Fruit fly (Drosophila melanogaster) whole organism, embryonic: ENCODE results near the gene CG31178.

Source experiments
- CG10321 ChIP-seq: fragments of 200-800 bp; sonication (Bioruptor generic); IDR thresholded peaks from 2 replicates; pipeline ENCODE4 v1.3.6; 2022; ENCODE audit warnings: missing biosample characterization, missing genetic modification characterization
- CG11247 ChIP-seq: fragments of 200-800 bp; sonication (Bioruptor generic); IDR thresholded peaks from 2 replicates; pipeline ENCODE4 v1.3.6; 2022; ENCODE audit warnings: missing biosample characterization, missing genetic modification characterization
- CG13624 ChIP-seq: fragments of 200-800 bp; sonication (Bioruptor generic); optimal IDR thresholded peaks from 2 replicates; lab custom pipeline; 2016; ENCODE audit warnings: missing biosample characterization, missing genetic modification characterization
- CG14667 ChIP-seq: fragments of 200-800 bp; sonication (Bioruptor generic); IDR thresholded peaks from 2 replicates; pipeline ENCODE4 v1.3.6; 2022; ENCODE audit warnings: missing biosample characterization, missing genetic modification characterization
- CG1603 ChIP-seq: fragments of 200-800 bp; sonication (Bioruptor generic); optimal IDR thresholded peaks from 2 replicates; lab custom pipeline; 2019; ENCODE audit warnings: missing biosample characterization, mild to moderate bottlenecking, missing genetic modification characterization, moderate library complexity
- CG17328 ChIP-seq: fragments of 200-800 bp; sonication (Bioruptor generic); IDR thresholded peaks from 2 replicates; pipeline ENCODE4 v1.3.6; 2022; ENCODE audit warnings: missing biosample characterization, missing genetic modification characterization
- CG18011 ChIP-seq: fragments of 200-800 bp; sonication (Bioruptor generic); optimal IDR thresholded peaks from 2 replicates; lab custom pipeline; 2017; ENCODE audit warnings: missing biosample characterization, missing genetic modification characterization, mild to moderate bottlenecking, moderate library complexity, missing genotype
- CG2712 ChIP-seq: fragments of 200-800 bp; optimal IDR thresholded peaks from 3 replicates; lab custom pipeline; 2019; ENCODE audit warnings: missing biosample characterization, mild to moderate bottlenecking, missing genetic modification characterization, moderate library complexity
- CG30020 ChIP-seq: fragments of 200-800 bp; optimal IDR thresholded peaks from 2 replicates; lab custom pipeline; 2019; ENCODE audit warnings: missing biosample characterization, mild to moderate bottlenecking, missing genetic modification characterization, moderate library complexity
- CG30431 ChIP-seq: fragments of 200-800 bp; sonication (Bioruptor generic); optimal IDR thresholded peaks from 2 replicates; lab custom pipeline; 2017; ENCODE audit warnings: missing biosample characterization, missing genetic modification characterization
- CG31365 ChIP-seq: fragments of 200-800 bp; sonication (Bioruptor generic); optimal IDR thresholded peaks from 2 replicates; lab custom pipeline; 2018; ENCODE audit warnings: missing biosample characterization, mild to moderate bottlenecking, missing genetic modification characterization
- CG3726 ChIP-seq: fragments of 200-800 bp; sonication (Bioruptor generic); IDR thresholded peaks from 3 replicates; pipeline ENCODE4, ENCODE4 v1.3.6; 2022; ENCODE audit warnings: missing biosample characterization, missing genetic modification characterization
- CG3847 ChIP-seq: fragments of 200-800 bp; sonication (Bioruptor generic); IDR thresholded peaks from 2 replicates; pipeline ENCODE4 v1.3.6; 2022; ENCODE audit warnings: missing biosample characterization, missing genetic modification characterization
- CG5953 ChIP-seq: fragments of 200-800 bp; sonication (Bioruptor generic); IDR thresholded peaks from 2 replicates; pipeline ENCODE4 v1.3.6; 2022; ENCODE audit warnings: missing biosample characterization, missing genetic modification characterization
- CG6791 ChIP-seq: fragments of 200-800 bp; sonication (Bioruptor generic); IDR thresholded peaks from 3 replicates; pipeline ENCODE4 v1.3.6; 2022; ENCODE audit warnings: missing biosample characterization, missing genetic modification characterization; ENCODE audit not compliant: partially characterized antibody
- CG9727 ChIP-seq: fragments of 200-800 bp; sonication (Bioruptor generic); optimal IDR thresholded peaks from 3 replicates; lab custom pipeline; 2017; ENCODE audit warnings: missing biosample characterization, mild to moderate bottlenecking, missing genetic modification characterization
- CG9932 ChIP-seq: fragments of 200-800 bp; sonication (Bioruptor generic); IDR thresholded peaks from 2 replicates; pipeline ENCODE4 v1.3.6; 2022; ENCODE audit warnings: missing biosample characterization, missing genetic modification characterization
- Dp ChIP-seq: fragments of 200-800 bp; sonication (Bioruptor generic); optimal IDR thresholded peaks from 2 replicates; lab custom pipeline; 2018; ENCODE audit warnings: missing biosample characterization, mild to moderate bottlenecking, missing genetic modification characterization, moderate library complexity
- HHEX ChIP-seq: fragments of 200-800 bp; sonication (Bioruptor generic); optimal IDR thresholded peaks from 3 replicates; lab custom pipeline; 2017; ENCODE audit warnings: missing biosample characterization, mild to moderate bottlenecking, missing genetic modification characterization, missing genetic modification reagents
- HLHmδ ChIP-seq: fragments of 200-800 bp; sonication (Bioruptor generic); optimal IDR thresholded peaks from 2 replicates; lab custom pipeline; 2018; ENCODE audit warnings: missing biosample characterization, mild to moderate bottlenecking, missing genetic modification characterization, moderate library complexity
- Hmx ChIP-seq: fragments of 200-800 bp; sonication (Bioruptor generic); optimal IDR thresholded peaks from 2 replicates; lab custom pipeline; 2016; ENCODE audit warnings: missing biosample characterization, missing genetic modification characterization
- Jarid2 ChIP-seq: fragments of 200-800 bp; sonication (Bioruptor generic); optimal IDR thresholded peaks from 3 replicates; lab custom pipeline; 2017; ENCODE audit warnings: mild to moderate bottlenecking, missing biosample characterization, missing genetic modification reagents, missing genetic modification characterization
- MTF-1 ChIP-seq: fragments of 200-800 bp; sonication (Bioruptor generic); optimal IDR thresholded peaks from 2 replicates; lab custom pipeline; 2018; ENCODE audit warnings: missing biosample characterization, mild to moderate bottlenecking, missing genetic modification characterization, borderline replicate concordance
- Mes4 ChIP-seq: fragments of 200-800 bp; sonication (Bioruptor generic); optimal IDR thresholded peaks from 2 replicates; lab custom pipeline; 2016; ENCODE audit warnings: missing biosample characterization, missing genetic modification characterization
- Mrtf ChIP-seq: fragments of 200-800 bp; sonication (Bioruptor generic); IDR thresholded peaks from 3 replicates; pipeline ENCODE4 v1.3.6; 2022; ENCODE audit warnings: missing biosample characterization, missing genetic modification characterization
- Optix ChIP-seq: fragments of 200-800 bp; sonication (Bioruptor generic); IDR thresholded peaks from 3 replicates; pipeline ENCODE4 v1.3.6; 2022; ENCODE audit warnings: missing biosample characterization, missing genetic modification characterization
- Poxn ChIP-seq: fragments of 200-800 bp; sonication (Bioruptor generic); IDR thresholded peaks from 2 replicates; pipeline ENCODE4 v1.3.6; 2022; ENCODE audit warnings: missing biosample characterization, missing genetic modification characterization
- Scr ChIP-seq: fragments of 200-800 bp; sonication (Bioruptor generic); IDR thresholded peaks from 2 replicates; pipeline ENCODE4 v1.3.6; 2022; ENCODE audit warnings: missing biosample characterization, missing genetic modification characterization; ENCODE audit not compliant: partially characterized antibody
- Sox100B ChIP-seq: fragments of 200-800 bp; sonication (Bioruptor generic); optimal IDR thresholded peaks from 3 replicates; lab custom pipeline; 2018; ENCODE audit warnings: missing biosample characterization, mild to moderate bottlenecking, missing genetic modification characterization
- exex ChIP-seq: fragments of 200-800 bp; sonication (Bioruptor generic); optimal IDR thresholded peaks from 4 replicates; lab custom pipeline; 2018; ENCODE audit warnings: missing biosample characterization, mild to moderate bottlenecking, missing genetic modification characterization, moderate library complexity
- eyg ChIP-seq: fragments of 200-800 bp; sonication (Bioruptor generic); optimal IDR thresholded peaks from 3 replicates; lab custom pipeline; 2016; ENCODE audit warnings: missing biosample characterization, missing genetic modification characterization
- grau ChIP-seq: fragments of 200-800 bp; optimal IDR thresholded peaks from 3 replicates; lab custom pipeline; 2019; ENCODE audit warnings: missing biosample characterization, mild to moderate bottlenecking, missing genetic modification characterization, moderate library complexity
- grn ChIP-seq: fragments of 200-800 bp; sonication (Bioruptor generic); optimal IDR thresholded peaks from 3 replicates; lab custom pipeline; 2017; ENCODE audit warnings: missing biosample characterization, missing genetic modification characterization
- ham ChIP-seq: fragments of 200-800 bp; sonication (Bioruptor generic); IDR thresholded peaks from 2 replicates; pipeline ENCODE4 v1.3.6; 2022; ENCODE audit warnings: missing biosample characterization, missing genetic modification characterization
- her ChIP-seq: fragments of 200-800 bp; sonication (Bioruptor generic); optimal IDR thresholded peaks from 2 replicates; lab custom pipeline; 2016; ENCODE audit warnings: missing biosample characterization, missing genetic modification characterization
- hth ChIP-seq: fragments of >200 bp; optimal IDR thresholded peaks from 2 replicates; lab custom pipeline; 2017; ENCODE audit warnings: inconsistent platforms
- jing ChIP-seq: fragments of 200-800 bp; sonication (Bioruptor generic); optimal IDR thresholded peaks from 2 replicates; lab custom pipeline; 2018; ENCODE audit warnings: missing biosample characterization, mild to moderate bottlenecking, missing genetic modification characterization
- lilli ChIP-seq: fragments of 200-800 bp; sonication (Bioruptor generic); optimal IDR thresholded peaks from 3 replicates; lab custom pipeline; 2016; ENCODE audit warnings: missing biosample characterization, missing genetic modification characterization
- nerfin-1 ChIP-seq: fragments of 200-800 bp; sonication (Bioruptor generic); optimal IDR thresholded peaks from 3 replicates; lab custom pipeline; 2019; ENCODE audit warnings: missing biosample characterization, mild to moderate bottlenecking, missing genetic modification characterization, moderate library complexity
- nmo ChIP-seq: fragments of 200-800 bp; sonication (Bioruptor generic); optimal IDR thresholded peaks from 2 replicates; lab custom pipeline; 2018; ENCODE audit warnings: missing biosample characterization, mild to moderate bottlenecking, missing genetic modification characterization, moderate library complexity
- oc ChIP-seq: fragments of 200-800 bp; sonication (Bioruptor generic); optimal IDR thresholded peaks from 2 replicates; lab custom pipeline; 2018; ENCODE audit warnings: missing biosample characterization, mild to moderate bottlenecking, missing genetic modification characterization, moderate library complexity
- otp ChIP-seq: fragments of 200-800 bp; sonication (Bioruptor generic); IDR thresholded peaks from 3 replicates; pipeline ENCODE4, ENCODE4 v1.3.6; 2022; ENCODE audit warnings: missing biosample characterization, missing genetic modification characterization
- pho ChIP-seq: fragments of 200-800 bp; sonication (Bioruptor generic); optimal IDR thresholded peaks from 2 replicates; lab custom pipeline; 2016; ENCODE audit warnings: missing biosample characterization, missing genetic modification characterization
- pita ChIP-seq: fragments of 200-800 bp; sonication (Bioruptor generic); optimal IDR thresholded peaks from 2 replicates; lab custom pipeline; 2017; ENCODE audit warnings: missing biosample characterization, mild to moderate bottlenecking, missing genetic modification characterization
- salm ChIP-seq: fragments of 200-800 bp; sonication (Bioruptor generic); optimal IDR thresholded peaks from 2 replicates; lab custom pipeline; 2018; ENCODE audit warnings: missing biosample characterization, mild to moderate bottlenecking, missing genetic modification characterization
- sc ChIP-seq, 3 experiments: fragments of >200 bp in 2 of 3; fragments of 200-800 bp in 1 of 3; sonication (Bioruptor generic) in 1 of 3; optimal IDR thresholded peaks; 2 replicates in 2 of 3; 3 replicates in 1 of 3; lab custom pipeline; 2017; ENCODE audit warnings: mild to moderate bottlenecking in 1 of 3, missing biosample characterization in 1 of 3, missing genetic modification characterization in 1 of 3, missing genetic modification reagents in 1 of 3
- schlank ChIP-seq: fragments of 200-800 bp; sonication (Bioruptor generic); optimal IDR thresholded peaks from 2 replicates; lab custom pipeline; 2018; ENCODE audit warnings: missing biosample characterization, mild to moderate bottlenecking, missing genetic modification characterization
- sd ChIP-seq: fragments of 200-800 bp; sonication (Bioruptor generic); optimal IDR thresholded peaks from 3 replicates; lab custom pipeline; 2018; ENCODE audit warnings: missing biosample characterization, mild to moderate bottlenecking, missing genetic modification characterization, moderate library complexity
- slp2 ChIP-seq: fragments of 200-800 bp; sonication (Bioruptor generic); optimal IDR thresholded peaks from 2 replicates; lab custom pipeline; 2016; ENCODE audit warnings: missing biosample characterization, missing genetic modification characterization
- stc ChIP-seq: fragments of 200-800 bp; sonication (Bioruptor generic); IDR thresholded peaks from 2 replicates; pipeline ENCODE4 v1.3.6; 2022; ENCODE audit warnings: missing biosample characterization, missing genetic modification characterization
- tap ChIP-seq: fragments of 200-800 bp; optimal IDR thresholded peaks from 3 replicates; lab custom pipeline; 2019; ENCODE audit warnings: missing biosample characterization, mild to moderate bottlenecking, missing genetic modification characterization, moderate library complexity

Gene CG31178

dm6 chr3R:21887588-21888007 is 14.1 kb downstream of the CG31178 start (continued):
- TF ChIP-seq Mrtf (0 out of 3 replicates have a peak, but pooled peaks have one; percentile 43), eyg (GFP tag; lab: Kevin White, UChicago) (no peak), Mes4 (GFP tag; lab: Kevin White, UChicago) (no peak), lilli (GFP tag; lab: Kevin White, UChicago) (no peak), slp2 (GFP tag; lab: Kevin White, UChicago) (no peak), Optix (no peak), CG5953 (no peak), sd (tag; lab: Kevin White, UChicago) (no peak), CG30020 (tag; lab: Kevin White, UChicago) (no peak), nmo (peak; percentile 79), CG14667 (GFP tag; lab: Robert Waterston, UW) (0 out of 2 replicates have a peak, but pooled peaks have one; percentile 42), hth (lab: Kevin White, UChicago) (no peak), sc (optimal IDR thresholded peaks at IDR 0.05; lab: Kevin White, UChicago) (no peak), sc (GFP tag; optimal IDR thresholded peaks at IDR 0.05; lab: Kevin White, UChicago) (no peak), MTF-1 (GFP tag; lab: Kevin White, UChicago) (no peak), otp (GFP tag; lab: Robert Waterston, UW) (0 out of 3 replicates have a peak, but pooled peaks have one; percentile 45), HLHmδ (no peak), exex (tag; lab: Kevin White, UChicago) (no peak), oc (no peak), Dp (GFP tag; lab: Kevin White, UChicago) (no peak), pita (GFP tag; lab: Kevin White, UChicago) (no peak), CG9727 (no peak), CG2712 (tag; lab: Kevin White, UChicago) (peak; percentile 71), grau (tag; lab: Kevin White, UChicago) (peak; percentile 84), Jarid2 (GFP tag; lab: Kevin White, UChicago) (no peak), schlank (tag; lab: Kevin White, UChicago) (no peak), CG31365 (no peak), stc (GFP tag; lab: Robert Waterston, UW) (0 out of 2 replicates have a peak, but pooled peaks have one; percentile 50), salm (tag; lab: Kevin White, UChicago) (no peak), CG30431 (GFP tag; lab: Kevin White, UChicago) (no peak), tap (tag; lab: Kevin White, UChicago) (no peak), CG3726 (no peak), Scr (GFP tag; lab: Robert Waterston, UW) (no peak), Hmx (GFP tag; lab: Kevin White, UChicago) (no peak), ham (GFP tag; lab: Robert Waterston, UW) (no peak), pho (GFP tag; lab: Kevin White, UChicago) (no peak), CG10321 (no peak), CG9932 (no peak), CG18011 (no peak), CG6791 (GFP tag; lab: Robert Waterston, UW) (no peak), Sox100B (GFP tag; lab: Kevin White, UChicago) (peak; percentile 12), CG11247 (no peak), her (GFP tag; lab: Kevin White, UChicago) (no peak), HHEX (GFP tag; lab: Kevin White, UChicago) (no peak), CG3847 (GFP tag; lab: Robert Waterston, UW) (no peak), CG1603 (peak; percentile 44), CG13624 (GFP tag; lab: Kevin White, UChicago) (no peak), jing (GFP tag; lab: Kevin White, UChicago) (no peak), nerfin-1 (tag; lab: Kevin White, UChicago) (no peak), grn (GFP tag; lab: Kevin White, UChicago) (no peak), CG17328 (GFP tag; lab: Robert Waterston, UW) (peak; percentile 41; the same call in 1 of the 2 replicates), Poxn (GFP tag; lab: Robert Waterston, UW) (no peak)
